Worm (Caenorhabditis elegans): ENCODE results near the gene M03E7.2.
A peak's percentile ranks its signal among the peaks of the same experiment; 100 is the strongest.

Gene M03E7.2

ce11 chrV:5667337-5667736 is 49.9 kb downstream of the M03E7.2 start (continued):
- TF ChIP-seq F57C9.4 (tag; optimal IDR thresholded peaks at IDR 0.05) (no peak), Y56A3A.18 (GFP tag; IDR thresholded peaks at IDR 0.05) (peak; percentile 60; the same call in 1 of the 2 replicates), F23B12.7 (tag; optimal IDR thresholded peaks at IDR 0.05; ENCODE audit: insufficient read depth) (no peak), F37B4.10 (GFP tag; IDR thresholded peaks at IDR 0.05) (no peak), B0035.1 (tag; optimal IDR thresholded peaks at IDR 0.05) (peak; percentile 57), die-1 (tag; optimal IDR thresholded peaks at IDR 0.05) (peak; percentile 82), lin-54 (GFP tag; optimal IDR thresholded peaks at IDR 0.05) (peak; percentile 76), K11D2.4 (GFP tag; IDR thresholded peaks at IDR 0.05) (no peak), nhr-80 (tag; optimal IDR thresholded peaks at IDR 0.05) (no peak), pha-4 (tag; optimal IDR thresholded peaks at IDR 0.05) (no peak), egrh-3 (GFP tag; IDR thresholded peaks at IDR 0.05) (no peak), pbrm-1 (GFP tag; IDR thresholded peaks at IDR 0.05) (peak; percentile 77), snpc-3.4 (tag; optimal IDR thresholded peaks at IDR 0.05) (peak; percentile 73), F33H1.4 (GFP tag; IDR thresholded peaks at IDR 0.05) (peak; percentile 63), egl-44 (GFP tag; IDR thresholded peaks at IDR 0.05) (peak; percentile 84; the same call in 1 of the 2 replicates), dpl-1 (GFP tag; optimal IDR thresholded peaks at IDR 0.05) (no peak), aptf-2 (GFP tag; conservative IDR thresholded peaks at IDR 0.05) (no peak), akir-1 (GFP tag; optimal IDR thresholded peaks at IDR 0.05) (no peak), snpc-4 (GFP tag; optimal IDR thresholded peaks at IDR 0.05) (peak; percentile 59), snpc-4 (tag; optimal IDR thresholded peaks at IDR 0.05) (peak in 1 of 4 experiments; percentile 56), B0019.2 (GFP tag; conservative IDR thresholded peaks at IDR 0.05) (no peak), rec-8 (tag; optimal IDR thresholded peaks at IDR 0.05) (peak; percentile 16 to 66), cebp-2 (GFP tag; IDR thresholded peaks at IDR 0.05) (peak; percentile 94), lin-40 (tag; optimal IDR thresholded peaks at IDR 0.05) (no peak), madf-8 (GFP tag; conservative IDR thresholded peaks at IDR 0.05) (no peak; the same call in 1 of the 2 replicates), ztf-6 (GFP tag; IDR thresholded peaks at IDR 0.05) (peak; percentile 70; the same call in 1 of the 2 replicates), ceh-58 (GFP tag; IDR thresholded peaks at IDR 0.05) (peak; percentile 92), him-1 (tag; optimal IDR thresholded peaks at IDR 0.05) (peak; percentile 79), lin-35 (GFP tag; optimal IDR thresholded peaks at IDR 0.05) (no peak), snpc-1.1 (tag; optimal IDR thresholded peaks at IDR 0.05; ENCODE audit: insufficient read depth) (peak; percentile 30), ztf-25 (GFP tag; IDR thresholded peaks at IDR 0.05) (peak; percentile 82; the same call in 1 of the 2 replicates), attf-3 (GFP tag; conservative IDR thresholded peaks at IDR 0.05) (no peak), rcor-1 (GFP tag; IDR thresholded peaks at IDR 0.05) (peak; percentile 81), snpc-1.3 (tag; optimal IDR thresholded peaks at IDR 0.05; ENCODE audit: insufficient read depth) (peak; percentile 38), ceh-79 (tag; optimal IDR thresholded peaks at IDR 0.05) (peak; percentile 56), ets-4 (GFP tag; optimal IDR thresholded peaks at IDR 0.05) (no peak), hlh-26 (GFP tag; conservative IDR thresholded peaks at IDR 0.05) (no peak), B0261.1 (tag; optimal IDR thresholded peaks at IDR 0.05) (peak; percentile 70), madf-6 (GFP tag; IDR thresholded peaks at IDR 0.05) (peak; percentile 81), ztf-26 (tag; optimal IDR thresholded peaks at IDR 0.05) (peak; percentile 33), K12H6.12 (tag; optimal IDR thresholded peaks at IDR 0.05) (peak; percentile 3), C06A6.2 (GFP tag; conservative IDR thresholded peaks at IDR 0.05) (0 out of 2 replicates have a peak, but pooled peaks have one; percentile 34), ztf-22 (GFP tag; optimal IDR thresholded peaks at IDR 0.05) (no peak), gei-17 (GFP tag; optimal IDR thresholded peaks at IDR 0.05) (no peak), chd-7 (tag; optimal IDR thresholded peaks at IDR 0.05) (peak; percentile 77), Y53G8AR.9 (GFP tag; conservative IDR thresholded peaks at IDR 0.05) (peak; percentile 84), hmg-20 (GFP tag; IDR thresholded peaks at IDR 0.05) (peak; percentile 80; the same call in 1 of the 2 replicates)

All from whole organism, young adult.